Worm (Caenorhabditis elegans): ENCODE data around the gene C01G6.4.

- no peak for TF ChIP-seq tab-1 (GFP tag; IDR thresholded peaks at IDR 0.05)
- TF ChIP-seq ztf-23 (GFP tag; IDR thresholded peaks at IDR 0.05), result no peak
- no peak for TF ChIP-seq T22C8.4 (GFP tag; IDR thresholded peaks at IDR 0.05)
- no peak for TF ChIP-seq cog-1 (tag; optimal IDR thresholded peaks at IDR 0.05)
- TF ChIP-seq flt-1 (GFP tag; IDR thresholded peaks at IDR 0.05), result no peak
- TF ChIP-seq ztf-29 (GFP tag; IDR thresholded peaks at IDR 0.05), result no peak
These were observed 8.1 kb downstream of the C01G6.4 start for ce11 chrII:9264689-9265278.
